Fruit fly (Drosophila melanogaster) whole organism, embryonic: ENCODE data around the gene CG16779.

Experiments used
- Abd-B ChIP-seq: fragments of 200-800 bp; sonication (Bioruptor generic); optimal IDR thresholded peaks from 2 replicates; lab custom pipeline; 2018; ENCODE audit warnings: missing biosample characterization, mild to moderate bottlenecking, missing genetic modification characterization, moderate library complexity
- Aef1 ChIP-seq: fragments of 200-800 bp; sonication (Bioruptor generic); IDR thresholded peaks from 3 replicates; pipeline ENCODE4 v1.3.6; 2022; ENCODE audit warnings: missing biosample characterization, missing genetic modification characterization
- Atf6 ChIP-seq: fragments of 200-800 bp; sonication (Bioruptor generic); IDR thresholded peaks from 2 replicates; pipeline ENCODE4 v1.3.6; 2022; ENCODE audit warnings: missing biosample characterization, missing genetic modification characterization
- CG10431 ChIP-seq: fragments of 200-800 bp; sonication (Bioruptor generic); optimal IDR thresholded peaks from 3 replicates; lab custom pipeline; 2018; ENCODE audit warnings: missing biosample characterization, mild to moderate bottlenecking, missing genetic modification characterization
- CG11456 ChIP-seq: fragments of 200-800 bp; sonication (Bioruptor generic); IDR thresholded peaks from 3 replicates; pipeline ENCODE4 v1.3.6; 2022; ENCODE audit warnings: missing biosample characterization, missing genetic modification characterization
- CG17359 ChIP-seq: fragments of 200-800 bp; sonication (Bioruptor generic); optimal IDR thresholded peaks from 3 replicates; lab custom pipeline; 2018; ENCODE audit warnings: missing biosample characterization, mild to moderate bottlenecking, missing genetic modification characterization, moderate library complexity
- CG17568 ChIP-seq: fragments of 200-800 bp; sonication (Bioruptor generic); optimal IDR thresholded peaks from 2 replicates; lab custom pipeline; 2018; ENCODE audit warnings: missing biosample characterization, mild to moderate bottlenecking, missing genetic modification characterization, moderate library complexity
- CG18011 ChIP-seq: fragments of 200-800 bp; sonication (Bioruptor generic); optimal IDR thresholded peaks from 2 replicates; lab custom pipeline; 2017; ENCODE audit warnings: missing biosample characterization, missing genetic modification characterization, mild to moderate bottlenecking, moderate library complexity, missing genotype
- CG18262 ChIP-seq: fragments of 200-800 bp; optimal IDR thresholded peaks from 3 replicates; lab custom pipeline; 2019; ENCODE audit warnings: missing biosample characterization, mild to moderate bottlenecking, missing genetic modification characterization, moderate library complexity
- CG2889 ChIP-seq: fragments of 200-800 bp; sonication (Bioruptor generic); IDR thresholded peaks from 3 replicates; pipeline ENCODE4 v1.3.6; 2022; ENCODE audit warnings: missing biosample characterization, missing genetic modification characterization
- CG30020 ChIP-seq: fragments of 200-800 bp; optimal IDR thresholded peaks from 2 replicates; lab custom pipeline; 2019; ENCODE audit warnings: missing biosample characterization, mild to moderate bottlenecking, missing genetic modification characterization, moderate library complexity
- CG31224 ChIP-seq: fragments of 200-800 bp; sonication (Bioruptor generic); IDR thresholded peaks from 2 replicates; pipeline ENCODE4 v1.3.6; 2022; ENCODE audit warnings: missing biosample characterization, missing genetic modification characterization
- CG31441 ChIP-seq: fragments of 200-800 bp; sonication (Bioruptor generic); IDR thresholded peaks from 2 replicates; pipeline ENCODE4 v1.3.6; 2022; ENCODE audit warnings: missing biosample characterization, missing genetic modification characterization
- CG32532 ChIP-seq: fragments of 200-800 bp; sonication (Bioruptor generic); IDR thresholded peaks from 2 replicates; pipeline ENCODE4 v1.3.6; 2022; ENCODE audit warnings: missing biosample characterization, missing genetic modification characterization
- CG33213 ChIP-seq: fragments of 200-800 bp; sonication (Bioruptor generic); optimal IDR thresholded peaks from 3 replicates; lab custom pipeline; 2016; ENCODE audit warnings: missing biosample characterization, missing genetic modification characterization
- CG3407 ChIP-seq: fragments of 200-800 bp; sonication (Bioruptor generic); optimal IDR thresholded peaks from 2 replicates; lab custom pipeline; 2018; ENCODE audit warnings: missing biosample characterization, mild to moderate bottlenecking, missing genetic modification characterization
- CG34376 ChIP-seq: fragments of 200-800 bp; sonication (Bioruptor generic); optimal IDR thresholded peaks from 2 replicates; lab custom pipeline; 2018; ENCODE audit warnings: missing biosample characterization, mild to moderate bottlenecking, missing genetic modification characterization
- CG34422 ChIP-seq: fragments of 200-800 bp; sonication (Bioruptor generic); IDR thresholded peaks from 3 replicates; pipeline ENCODE4 v1.3.6; 2022; ENCODE audit warnings: missing biosample characterization, missing genetic modification characterization
- CG4282 ChIP-seq: fragments of 200-800 bp; sonication (Bioruptor generic); optimal IDR thresholded peaks from 2 replicates; lab custom pipeline; 2016; ENCODE audit warnings: missing biosample characterization, missing genetic modification characterization
- CG4328 ChIP-seq: fragments of 200-800 bp; sonication (Bioruptor generic); optimal IDR thresholded peaks from 3 replicates; lab custom pipeline; 2017; ENCODE audit warnings: missing biosample characterization, missing genetic modification reagents, missing genetic modification characterization
- CG43689 ChIP-seq: fragments of 200-800 bp; sonication (Bioruptor generic); IDR thresholded peaks from 2 replicates; pipeline ENCODE4 v1.3.6; 2022; ENCODE audit warnings: missing biosample characterization, missing genetic modification characterization
- CG5953 ChIP-seq: fragments of 200-800 bp; sonication (Bioruptor generic); IDR thresholded peaks from 2 replicates; pipeline ENCODE4 v1.3.6; 2022; ENCODE audit warnings: missing biosample characterization, missing genetic modification characterization
- CG6791 ChIP-seq: fragments of 200-800 bp; sonication (Bioruptor generic); IDR thresholded peaks from 3 replicates; pipeline ENCODE4 v1.3.6; 2022; ENCODE audit warnings: missing biosample characterization, missing genetic modification characterization; ENCODE audit not compliant: partially characterized antibody
- CG6813 ChIP-seq: fragments of 200-800 bp; sonication (Bioruptor generic); optimal IDR thresholded peaks from 2 replicates; lab custom pipeline; 2017; ENCODE audit warnings: missing biosample characterization, missing genetic modification characterization, mild to moderate bottlenecking, moderate library complexity, missing genetic modification reagents
- CG7786 ChIP-seq: fragments of 200-800 bp; sonication (Bioruptor generic); optimal IDR thresholded peaks from 2 replicates; lab custom pipeline; 2016; ENCODE audit warnings: missing biosample characterization, missing genetic modification characterization
- D19A ChIP-seq: fragments of 200-800 bp; optimal IDR thresholded peaks from 3 replicates; lab custom pipeline; 2019; ENCODE audit warnings: missing biosample characterization, mild to moderate bottlenecking, missing genetic modification characterization, moderate library complexity
- Doc2 ChIP-seq: fragments of 200-800 bp; sonication (Bioruptor generic); IDR thresholded peaks from 2 replicates; pipeline ENCODE4 v1.3.6; 2022; ENCODE audit warnings: missing biosample characterization, missing genetic modification characterization
- E2f1 ChIP-seq: fragments of 200-800 bp; sonication (Bioruptor generic); IDR thresholded peaks from 2 replicates; pipeline ENCODE4 v1.3.6; 2022; ENCODE audit warnings: missing biosample characterization, missing genetic modification characterization
- Eip74EF ChIP-seq, 2 experiments: fragments of 200-800 bp in 1 of 2; fragments of >200 bp in 1 of 2; sonication (Bioruptor generic) in 1 of 2; optimal IDR thresholded peaks; 2 replicates each; lab custom pipeline; 2017 to 2019; ENCODE audit warnings: missing biosample characterization in 2 of 2, missing genetic modification characterization in 2 of 2, mild to moderate bottlenecking in 1 of 2, moderate library complexity in 1 of 2
- Fer2 ChIP-seq: fragments of 200-800 bp; sonication (Bioruptor generic); optimal IDR thresholded peaks from 2 replicates; lab custom pipeline; 2018; ENCODE audit warnings: missing biosample characterization, mild to moderate bottlenecking, missing genetic modification characterization, moderate library complexity
- Hr3 ChIP-seq: fragments of 200-800 bp; sonication (Bioruptor generic); optimal IDR thresholded peaks from 3 replicates; lab custom pipeline; 2016; ENCODE audit warnings: missing biosample characterization, missing genetic modification characterization
- Nf-YA ChIP-seq: fragments of 200-800 bp; sonication (Bioruptor generic); IDR thresholded peaks from 2 replicates; pipeline ENCODE4 v1.3.6; 2022; ENCODE audit warnings: missing biosample characterization, missing genetic modification characterization
- Ptx1 ChIP-seq: fragments of 200-800 bp; sonication (Bioruptor generic); IDR thresholded peaks from 2 replicates; pipeline ENCODE4 v1.3.6; 2022; ENCODE audit warnings: missing biosample characterization, missing genetic modification characterization
- Sry-β ChIP-seq: fragments of 200-800 bp; sonication (Bioruptor generic); optimal IDR thresholded peaks from 2 replicates; lab custom pipeline; 2018; ENCODE audit warnings: missing biosample characterization, mild to moderate bottlenecking, missing genetic modification characterization, moderate library complexity
- ase ChIP-seq: fragments of 200-800 bp; sonication (Bioruptor generic); IDR thresholded peaks from 3 replicates; pipeline ENCODE4 v1.3.6; 2022; ENCODE audit warnings: missing biosample characterization, missing genetic modification characterization
- dm ChIP-seq: fragments of 200-800 bp; sonication (Bioruptor generic); optimal IDR thresholded peaks from 3 replicates; lab custom pipeline; 2016; ENCODE audit warnings: missing biosample characterization, missing genetic modification characterization
- esg ChIP-seq: fragments of 200-800 bp; sonication (Bioruptor generic); conservative IDR thresholded peaks from 2 replicates; pipeline ENCODE4 v1.3.6; 2022; ENCODE audit warnings: missing biosample characterization, missing genetic modification characterization
- exex ChIP-seq: fragments of 200-800 bp; sonication (Bioruptor generic); optimal IDR thresholded peaks from 4 replicates; lab custom pipeline; 2018; ENCODE audit warnings: missing biosample characterization, mild to moderate bottlenecking, missing genetic modification characterization, moderate library complexity
- fd102C ChIP-seq: fragments of 200-800 bp; sonication (Bioruptor generic); optimal IDR thresholded peaks from 2 replicates; lab custom pipeline; 2018; ENCODE audit warnings: missing biosample characterization, mild to moderate bottlenecking, missing genetic modification characterization, moderate library complexity
- gsb-n ChIP-seq: fragments of 200-800 bp; sonication (Bioruptor generic); optimal IDR thresholded peaks from 3 replicates; lab custom pipeline; 2018; ENCODE audit warnings: missing biosample characterization, mild to moderate bottlenecking, missing genetic modification characterization
- ham ChIP-seq: fragments of 200-800 bp; sonication (Bioruptor generic); IDR thresholded peaks from 2 replicates; pipeline ENCODE4 v1.3.6; 2022; ENCODE audit warnings: missing biosample characterization, missing genetic modification characterization
- hbn ChIP-seq: fragments of 200-800 bp; sonication (Bioruptor generic); IDR thresholded peaks from 2 replicates; pipeline ENCODE4 v1.3.6; 2022; ENCODE audit warnings: missing biosample characterization, missing genetic modification characterization; ENCODE audit not compliant: partially characterized antibody
- kay ChIP-seq: fragments of 200-800 bp; sonication (Bioruptor generic); optimal IDR thresholded peaks from 2 replicates; lab custom pipeline; 2016; ENCODE audit warnings: missing biosample characterization, missing genetic modification characterization
- maf-S ChIP-seq: fragments of 200-800 bp; sonication (Bioruptor generic); optimal IDR thresholded peaks from 2 replicates; lab custom pipeline; 2016; ENCODE audit warnings: missing biosample characterization, missing genetic modification characterization
- pan ChIP-seq, 4 experiments: fragments of >200 bp in 3 of 4; fragments of 200-800 bp in 1 of 4; sonication (Bioruptor generic) in 1 of 4; optimal IDR thresholded peaks in 3 of 4; IDR thresholded peaks in 1 of 4; 2 replicates each; pipeline versions ENCODE4 v1.3.6 to Lab custom; 2017 to 2022; ENCODE audit warnings: missing biosample characterization in 2 of 4, missing genetic modification characterization in 2 of 4, mixed read lengths in 1 of 4
- prd ChIP-seq, 3 experiments: fragments of >200 bp in 2 of 3; fragments of 200-800 bp in 1 of 3; sonication (Bioruptor generic) in 1 of 3; optimal IDR thresholded peaks in 2 of 3; IDR thresholded peaks in 1 of 3; 2 replicates in 2 of 3; 3 replicates in 1 of 3; pipeline versions ENCODE4 v1.3.6 to Lab custom; 2017 to 2022; ENCODE audit warnings: missing biosample characterization in 1 of 3, missing genetic modification characterization in 1 of 3
- tap ChIP-seq: fragments of 200-800 bp; optimal IDR thresholded peaks from 3 replicates; lab custom pipeline; 2019; ENCODE audit warnings: missing biosample characterization, mild to moderate bottlenecking, missing genetic modification characterization, moderate library complexity
- tgo ChIP-seq: fragments of 200-800 bp; sonication (Bioruptor generic); IDR thresholded peaks from 3 replicates; pipeline ENCODE4 v1.3.6; 2022; ENCODE audit warnings: missing biosample characterization, missing genetic modification characterization
- toy ChIP-seq: fragments of 200-800 bp; sonication (Bioruptor generic); IDR thresholded peaks from 2 replicates; pipeline ENCODE4 v1.3.6; 2022; ENCODE audit warnings: missing biosample characterization, missing genetic modification characterization
- vfl ChIP-seq: fragments of 200-800 bp; sonication (Bioruptor generic); optimal IDR thresholded peaks from 2 replicates; lab custom pipeline; 2016; ENCODE audit warnings: missing biosample characterization, missing genetic modification characterization
- yki ChIP-seq: fragments of >200 bp; optimal IDR thresholded peaks from 3 replicates; lab custom pipeline; 2018

Gene CG16779

dm6 chr3R:9515860-9516344 is 22.4 kb upstream of the CG16779 start, which contains the start of the genes mRpL47, CG8176 and Kdm3 (continued):
- TF ChIP-seq CG2889, result no peak
- peak; percentile 56 for TF ChIP-seq exex
- TF ChIP-seq CG34422 (GFP tag; lab: Robert Waterston, UW), result no peak
- peak; percentile 21 for TF ChIP-seq CG18011 (GFP tag; lab: Kevin White, UChicago)
- no peak for TF ChIP-seq yki
- no peak for TF ChIP-seq pan (optimal IDR thresholded peaks at IDR 0.05; lab: Kevin White, UChicago)
- no peak for TF ChIP-seq pan (GFP tag; optimal IDR thresholded peaks at IDR 0.05 in 1 of 2, IDR thresholded peaks at IDR 0.05 in 1 of 2)
- no peak for TF ChIP-seq toy (GFP tag; lab: Robert Waterston, UW)
- no peak for TF ChIP-seq CG17359
- peak; percentile 97 for TF ChIP-seq Abd-B
- TF ChIP-seq dm (GFP tag; lab: Kevin White, UChicago), result peak; percentile 89
- TF ChIP-seq Sry-β (GFP tag; lab: Kevin White, UChicago), result no peak
- TF ChIP-seq CG32532 (GFP tag; lab: Robert Waterston, UW), result no peak
- no peak for TF ChIP-seq CG31224 (GFP tag; lab: Robert Waterston, UW)
- no peak for TF ChIP-seq CG11456 (GFP tag; lab: Robert Waterston, UW)
- TF ChIP-seq Aef1 (GFP tag; lab: Robert Waterston, UW), result no peak
- TF ChIP-seq tap, result peak; percentile 24
- TF ChIP-seq gsb-n (tag; lab: Kevin White, UChicago), result peak; percentile 73
- peak; percentile 54 for TF ChIP-seq maf-S
- TF ChIP-seq D19A (tag; lab: Kevin White, UChicago), result peak; percentile 43
- no peak for TF ChIP-seq fd102C (GFP tag; lab: Kevin White, UChicago)
- TF ChIP-seq Ptx1 (GFP tag; lab: Robert Waterston, UW), result no peak
- TF ChIP-seq CG6791 (GFP tag; lab: Robert Waterston, UW), result no peak
- no peak for TF ChIP-seq Atf6 (GFP tag; lab: Robert Waterston, UW)
- TF ChIP-seq CG18262 (tag; lab: Kevin White, UChicago), result peak; percentile 43
- TF ChIP-seq Hr3, result peak; percentile 48
- no peak for TF ChIP-seq CG10431 (GFP tag; lab: Kevin White, UChicago)
- no peak for TF ChIP-seq Eip74EF (GFP tag; optimal IDR thresholded peaks at IDR 0.05; lab: Kevin White, UChicago)
- no peak for TF ChIP-seq ase
- TF ChIP-seq CG4328, result no peak
- TF ChIP-seq CG5953 (GFP tag; lab: Robert Waterston, UW), result no peak
- no peak for TF ChIP-seq CG31441 (GFP tag; lab: Robert Waterston, UW)
- TF ChIP-seq Fer2 (tag; lab: Kevin White, UChicago), result peak; percentile 10
- peak; percentile 87 for TF ChIP-seq CG33213 (GFP tag; lab: Kevin White, UChicago)
- no peak for TF ChIP-seq hbn (GFP tag; lab: Robert Waterston, UW)
- TF ChIP-seq CG4282 (GFP tag; lab: Kevin White, UChicago), result peak; percentile 68
- peak; percentile 72 for TF ChIP-seq CG7786 (GFP tag; lab: Kevin White, UChicago)
- no peak for TF ChIP-seq kay (GFP tag; lab: Kevin White, UChicago)
- TF ChIP-seq E2f1, result no peak
- no peak for TF ChIP-seq tgo (GFP tag; lab: Robert Waterston, UW)
- no peak for TF ChIP-seq esg (GFP tag; lab: Robert Waterston, UW)
- no peak for TF ChIP-seq Nf-YA
- no peak for TF ChIP-seq prd (optimal IDR thresholded peaks at IDR 0.05; lab: Kevin White, UChicago)
- no peak for TF ChIP-seq prd (GFP tag; IDR thresholded peaks at IDR 0.05; lab: Robert Waterston, UW)
- TF ChIP-seq CG34376 (GFP tag; lab: Kevin White, UChicago), result peak; percentile 78
- no peak for TF ChIP-seq CG43689 (GFP tag; lab: Robert Waterston, UW)
- TF ChIP-seq Doc2, result no peak
- peak; percentile 79 for TF ChIP-seq vfl
- TF ChIP-seq CG3407 (GFP tag; lab: Kevin White, UChicago), result no peak
- peak; percentile 68 for TF ChIP-seq CG30020 (tag; lab: Kevin White, UChicago)
- TF ChIP-seq CG6813 (GFP tag; lab: Kevin White, UChicago), result no peak
- no peak for TF ChIP-seq ham (GFP tag; lab: Robert Waterston, UW)
- TF ChIP-seq CG17568 (GFP tag; lab: Kevin White, UChicago), result no peak
